Fruit fly (Drosophila melanogaster) whole organism, pupa: Measurements from ENCODE around the gene cort.

ENCODE experiments used
- D1 ChIP-seq: fragments of 200-800 bp; sonication (Bioruptor generic); optimal IDR thresholded peaks from 2 replicates; lab custom pipeline; 2018; ENCODE audit warnings: missing biosample characterization, mild to moderate bottlenecking, missing genetic modification characterization, moderate library complexity
- fd96Ca ChIP-seq: fragments of 200-800 bp; sonication (Bioruptor generic); IDR thresholded peaks from 3 replicates; pipeline ENCODE4 v1.3.6; 2022; ENCODE audit warnings: missing biosample characterization, missing genetic modification characterization
- rn ChIP-seq: fragments of 200-800 bp; sonication (Bioruptor generic); IDR thresholded peaks from 2 replicates; pipeline ENCODE4 v1.3.6; 2022; ENCODE audit warnings: missing biosample characterization, missing genetic modification characterization

dm6 chr2L:6700742-6701141, 24.3 kb upstream of the cort start:
- TF ChIP-seq fd96Ca (GFP tag; lab: Robert Waterston, UW) (no peak), D1 (tag; lab: Kevin White, UChicago) (no peak), rn (GFP tag; lab: Robert Waterston, UW) (no peak)
